Fruit fly (Drosophila melanogaster): Measurements from ENCODE around the gene Wdr37.
A peak's percentile ranks its signal among the peaks of the same experiment; 100 is the strongest.

The Wdr37 gene

DNA sequence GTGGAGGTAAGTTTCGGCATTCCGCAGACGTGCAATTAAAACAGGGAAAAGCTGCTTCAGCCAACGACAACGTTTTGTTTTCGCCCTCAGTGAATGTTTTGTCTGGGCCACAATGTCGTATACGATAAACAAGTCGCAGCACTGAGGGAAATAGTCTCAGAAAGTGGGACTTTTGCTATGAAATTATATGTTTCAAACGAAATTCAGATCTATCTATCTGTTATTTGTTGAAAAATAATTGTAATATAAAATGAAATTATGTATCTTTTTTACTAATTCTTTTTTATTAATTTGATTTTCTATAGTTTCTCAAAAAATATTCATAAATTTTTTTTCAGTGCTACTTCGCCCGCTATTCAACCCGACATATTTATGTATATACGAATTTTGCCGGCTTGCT, 9.1 kb downstream of the Wdr37 start (continued):
- TF ChIP-seq NFAT (GFP tag; IDR thresholded peaks at IDR 0.05) (peak; percentile 43; the same call in 1 of the 2 replicates), NfI (GFP tag; optimal IDR thresholded peaks at IDR 0.05) (peak; percentile 44), CG9609 (GFP tag; optimal IDR thresholded peaks at IDR 0.05) (no peak), CG17186 (GFP tag; optimal IDR thresholded peaks at IDR 0.05) (no peak), Fer2 (tag; optimal IDR thresholded peaks at IDR 0.05) (no peak), Usf (GFP tag; optimal IDR thresholded peaks at IDR 0.05) (peak; percentile 7), CG12659 (GFP tag; optimal IDR thresholded peaks at IDR 0.05) (peak; percentile 36), CG2712 (tag; optimal IDR thresholded peaks at IDR 0.05) (peak; percentile 64), crol (GFP tag; IDR thresholded peaks at IDR 0.05) (no peak), Abd-B (GFP tag; optimal IDR thresholded peaks at IDR 0.05) (no peak), CG6272 (GFP tag; IDR thresholded peaks at IDR 0.05) (no peak), CG8478 (optimal IDR thresholded peaks at IDR 0.05) (no peak), CG13424 (tag; optimal IDR thresholded peaks at IDR 0.05) (peak; percentile 61), Chrac-16 (GFP tag; optimal IDR thresholded peaks at IDR 0.05) (peak; percentile 51), schlank (tag; optimal IDR thresholded peaks at IDR 0.05) (no peak), CG10209 (GFP tag; optimal IDR thresholded peaks at IDR 0.05) (peak; percentile 40), CG43689 (GFP tag; IDR thresholded peaks at IDR 0.05) (no peak), Nf-YC (tag; optimal IDR thresholded peaks at IDR 0.05) (peak; percentile 13), Hsf (GFP tag; optimal IDR thresholded peaks at IDR 0.05) (no peak), dm (GFP tag; optimal IDR thresholded peaks at IDR 0.05) (no peak), stc (GFP tag; IDR thresholded peaks at IDR 0.05) (peak; percentile 36; the same call in 1 of the 2 replicates), grn (GFP tag; optimal IDR thresholded peaks at IDR 0.05) (no peak), nom (GFP tag; optimal IDR thresholded peaks at IDR 0.05) (no peak), CG17612 (GFP tag; IDR thresholded peaks at IDR 0.05) (no peak), H2.0 (GFP tag; IDR thresholded peaks at IDR 0.05) (peak; percentile 31; the same call in 1 of the 2 replicates), CG14667 (GFP tag; IDR thresholded peaks at IDR 0.05) (no peak), phol (tag; optimal IDR thresholded peaks at IDR 0.05) (peak; percentile 28), sug (tag; optimal IDR thresholded peaks at IDR 0.05) (peak; percentile 32), CG7928 (GFP tag; optimal IDR thresholded peaks at IDR 0.05) (no peak), CG34422 (GFP tag; IDR thresholded peaks at IDR 0.05) (peak; percentile 66; the same call in 2 of the 3 replicates), CG6765 (GFP tag; optimal IDR thresholded peaks at IDR 0.05) (peak; percentile 15), HmgD (GFP tag; optimal IDR thresholded peaks at IDR 0.05) (no peak), CG32767 (GFP tag; IDR thresholded peaks at IDR 0.05) (0 out of 2 replicates have a peak, but pooled peaks have one; percentile 47), Xrp1 (GFP tag; IDR thresholded peaks at IDR 0.05) (peak; percentile 68; the same call in 1 of the 2 replicates), CG1792 (GFP tag; optimal IDR thresholded peaks at IDR 0.05) (no peak), Oaz (GFP tag; IDR thresholded peaks at IDR 0.05) (no peak), yki (optimal IDR thresholded peaks at IDR 0.05) (no peak), CG32532 (GFP tag; IDR thresholded peaks at IDR 0.05) (peak; percentile 73), zf30C (GFP tag; optimal IDR thresholded peaks at IDR 0.05) (peak; percentile 28), CG14050 (GFP tag; IDR thresholded peaks at IDR 0.05) (no peak), CG7372 (GFP tag; IDR thresholded peaks at IDR 0.05) (no peak), bsh (GFP tag; optimal IDR thresholded peaks at IDR 0.05) (peak in 1 of 2 experiments; percentile 52), gsb-n (tag; optimal IDR thresholded peaks at IDR 0.05) (peak; percentile 27), CG10979 (tag; optimal IDR thresholded peaks at IDR 0.05) (peak; percentile 46), so (GFP tag; IDR thresholded peaks at IDR 0.05) (no peak), emc (GFP tag; optimal IDR thresholded peaks at IDR 0.05) (no peak), CG3407 (GFP tag; optimal IDR thresholded peaks at IDR 0.05) (peak; percentile 9), CG13775 (GFP tag; optimal IDR thresholded peaks at IDR 0.05) (peak; percentile 59), CG7745 (tag; optimal IDR thresholded peaks at IDR 0.05) (no peak), CG6683 (GFP tag; optimal IDR thresholded peaks at IDR 0.05) (peak; percentile 22), usp (GFP tag; optimal IDR thresholded peaks at IDR 0.05) (no peak), CG17385 (GFP tag; optimal IDR thresholded peaks at IDR 0.05) (peak; percentile 54)
